Fruit fly (Drosophila melanogaster): Measurements from ENCODE around the gene Ssdp.

Gene Ssdp

dm6 chr3R:18226043-18226808, 26.8 kb upstream of the Ssdp start, which contains the start of the genes CG7168 and Mdh2 (continued):
- TF ChIP-seq CG12769 (tag; optimal IDR thresholded peaks at IDR 0.05), result peak; percentile 69
- peak; percentile 21 for TF ChIP-seq mirr (GFP tag; optimal IDR thresholded peaks at IDR 0.05)
- TF ChIP-seq Ets97D (GFP tag; optimal IDR thresholded peaks at IDR 0.05), result peak; percentile 67
- TF ChIP-seq CG12391 (tag; optimal IDR thresholded peaks at IDR 0.05), result peak; percentile 30
- TF ChIP-seq CTCF (GFP tag; optimal IDR thresholded peaks at IDR 0.05), result peak; percentile 9
- TF ChIP-seq ssp (GFP tag; IDR thresholded peaks at IDR 0.05), result no peak
- TF ChIP-seq CG6765 (GFP tag; optimal IDR thresholded peaks at IDR 0.05), result peak; percentile 36
- TF ChIP-seq CG17361 (GFP tag; IDR thresholded peaks at IDR 0.05), result no peak
- TF ChIP-seq MESR4 (GFP tag; optimal IDR thresholded peaks at IDR 0.05), result peak; percentile 34
- no peak for TF ChIP-seq unpg (GFP tag; optimal IDR thresholded peaks at IDR 0.05)
- TF ChIP-seq Myb (GFP tag; optimal IDR thresholded peaks at IDR 0.05), result peak; percentile 53
- TF ChIP-seq Nf-YB (GFP tag; optimal IDR thresholded peaks at IDR 0.05), result peak; percentile 88
- TF ChIP-seq luna (GFP tag; optimal IDR thresholded peaks at IDR 0.05), result no peak
- peak; percentile 87; the same call in 2 of the 3 replicates for TF ChIP-seq Opbp (GFP tag; IDR thresholded peaks at IDR 0.05; ENCODE audit: partially characterized antibody)
- TF ChIP-seq Aef1 (GFP tag; IDR thresholded peaks at IDR 0.05), result peak; percentile 11; the same call in 1 of the 3 replicates
- peak; percentile 30 for TF ChIP-seq CG4617 (GFP tag; optimal IDR thresholded peaks at IDR 0.05; ENCODE audit: borderline replicate concordance)
- TF ChIP-seq CG42726 (GFP tag; IDR thresholded peaks at IDR 0.05; ENCODE audit: partially characterized antibody), result peak; percentile 79
- peak; percentile 86 for TF ChIP-seq CG6791 (GFP tag; IDR thresholded peaks at IDR 0.05; ENCODE audit: partially characterized antibody)
- TF ChIP-seq CG3281 (GFP tag; optimal IDR thresholded peaks at IDR 0.05), result peak; percentile 41
- TF ChIP-seq Dp (GFP tag; optimal IDR thresholded peaks at IDR 0.05), result peak; percentile 76
- no peak for TF ChIP-seq bigmax (GFP tag; optimal IDR thresholded peaks at IDR 0.05)
- peak; percentile 30; the same call in 1 of the 2 replicates for TF ChIP-seq klu (GFP tag; IDR thresholded peaks at IDR 0.05)
- peak; percentile 80 for TF ChIP-seq E2f2 (GFP tag; IDR thresholded peaks at IDR 0.05)
- peak; percentile 18 for TF ChIP-seq nerfin-1 (tag; optimal IDR thresholded peaks at IDR 0.05)
- peak; percentile 79 for TF ChIP-seq CG14860 (GFP tag; IDR thresholded peaks at IDR 0.05; ENCODE audit: partially characterized antibody)
- peak; percentile 81 for TF ChIP-seq vnd (GFP tag; IDR thresholded peaks at IDR 0.05; ENCODE audit: partially characterized antibody)
- TF ChIP-seq amos (GFP tag; IDR thresholded peaks at IDR 0.05; ENCODE audit: partially characterized antibody), result peak; percentile 79
- peak; percentile 19 for TF ChIP-seq CG17186 (GFP tag; optimal IDR thresholded peaks at IDR 0.05)
- TF ChIP-seq Fer1 (GFP tag; optimal IDR thresholded peaks at IDR 0.05), result peak; percentile 3
- no peak for TF ChIP-seq Bdp1 (GFP tag; optimal IDR thresholded peaks at IDR 0.05)
- peak; percentile 90 for TF ChIP-seq CG7963 (GFP tag; IDR thresholded peaks at IDR 0.05; ENCODE audit: partially characterized antibody)
- TF ChIP-seq caup (GFP tag; optimal IDR thresholded peaks at IDR 0.05; ENCODE audit: severe bottlenecking), result peak; percentile 9
- TF ChIP-seq CG15601 (tag; optimal IDR thresholded peaks at IDR 0.05), result peak; percentile 15
- peak; percentile 87 for TF ChIP-seq CG13287 (GFP tag; IDR thresholded peaks at IDR 0.05; ENCODE audit: partially characterized antibody)
- TF ChIP-seq insv (GFP tag; optimal IDR thresholded peaks at IDR 0.05), result no peak
- TF ChIP-seq CG1603 (tag; optimal IDR thresholded peaks at IDR 0.05), result peak; percentile 53
- TF ChIP-seq CG2712 (tag; optimal IDR thresholded peaks at IDR 0.05), result peak; percentile 13
- peak; percentile 83 for TF ChIP-seq Nf-YC (tag; optimal IDR thresholded peaks at IDR 0.05)
- peak; percentile 79 for TF ChIP-seq bbx (GFP tag; IDR thresholded peaks at IDR 0.05; ENCODE audit: partially characterized antibody)
- peak; percentile 1 for TF ChIP-seq grau (tag; optimal IDR thresholded peaks at IDR 0.05)
- TF ChIP-seq D19B (GFP tag; optimal IDR thresholded peaks at IDR 0.05), result no peak
- no peak for TF ChIP-seq Atf3 (GFP tag; optimal IDR thresholded peaks at IDR 0.05)
- TF ChIP-seq CG17912 (GFP tag; optimal IDR thresholded peaks at IDR 0.05), result no peak
- peak; percentile 18 for TF ChIP-seq gfzf (GFP tag; optimal IDR thresholded peaks at IDR 0.05)
- TF ChIP-seq CG18619 (GFP tag; optimal IDR thresholded peaks at IDR 0.05), result no peak
- peak; percentile 92 for TF ChIP-seq CG4360 (GFP tag; IDR thresholded peaks at IDR 0.05)
- TF ChIP-seq phol (tag; optimal IDR thresholded peaks at IDR 0.05), result peak; percentile 44
- no peak for TF ChIP-seq CG12219 (GFP tag; optimal IDR thresholded peaks at IDR 0.05)

All from whole organism, embryonic.